Worm (Caenorhabditis elegans): ENCODE data around the gene nnt-1.

ce11 chrX:6098420-6098819 lies 23.7 kb upstream of the nnt-1 start:
- no peak for TF ChIP-seq ama-1 (optimal IDR thresholded peaks at IDR 0.05)
- no peak for TF ChIP-seq unc-98 (GFP tag; IDR thresholded peaks at IDR 0.05)
- TF ChIP-seq sptf-1 (tag; optimal IDR thresholded peaks at IDR 0.05) = no peak
- no peak for TF ChIP-seq aly-2 (tag; optimal IDR thresholded peaks at IDR 0.05)
- no peak for TF ChIP-seq sox-4 (tag; optimal IDR thresholded peaks at IDR 0.05)
- no peak for TF ChIP-seq aha-1 (tag; optimal IDR thresholded peaks at IDR 0.05)
